Fruit fly (Drosophila melanogaster) whole organism, embryonic: ENCODE results near the gene hog.
A peak's percentile ranks its signal among the peaks of the same experiment; 100 is the strongest.

Experiments used
- Antp ChIP-seq: fragments of 200-800 bp; sonication (Bioruptor generic); optimal IDR thresholded peaks from 3 replicates; lab custom pipeline; 2016; ENCODE audit warnings: missing biosample characterization, missing genetic modification characterization
- Atf6 ChIP-seq: fragments of 200-800 bp; sonication (Bioruptor generic); IDR thresholded peaks from 2 replicates; pipeline ENCODE4 v1.3.6; 2022; ENCODE audit warnings: missing biosample characterization, missing genetic modification characterization
- CG10209 ChIP-seq: fragments of 200-800 bp; sonication (Bioruptor generic); optimal IDR thresholded peaks from 3 replicates; lab custom pipeline; 2017; ENCODE audit warnings: missing biosample characterization, mild to moderate bottlenecking, missing genetic modification characterization, missing genetic modification reagents
- CG10462 ChIP-seq: fragments of 200-800 bp; sonication (Bioruptor generic); optimal IDR thresholded peaks from 2 replicates; lab custom pipeline; 2016; ENCODE audit warnings: missing biosample characterization, missing genetic modification characterization
- CG10565 ChIP-seq: fragments of 200-800 bp; sonication (Bioruptor generic); optimal IDR thresholded peaks from 3 replicates; lab custom pipeline; 2016; ENCODE audit warnings: missing biosample characterization, mild to moderate bottlenecking, missing genetic modification characterization
- CG10654 ChIP-seq: fragments of 200-800 bp; sonication (Bioruptor generic); optimal IDR thresholded peaks from 2 replicates; lab custom pipeline; 2016; ENCODE audit warnings: missing biosample characterization, missing genetic modification characterization
- CG11456 ChIP-seq: fragments of 200-800 bp; sonication (Bioruptor generic); IDR thresholded peaks from 3 replicates; pipeline ENCODE4 v1.3.6; 2022; ENCODE audit warnings: missing biosample characterization, missing genetic modification characterization
- CG11560 ChIP-seq: fragments of 200-800 bp; sonication (Bioruptor generic); IDR thresholded peaks from 3 replicates; pipeline ENCODE4 v1.3.6; 2022; ENCODE audit warnings: missing biosample characterization, missing genetic modification characterization
- CG12071 ChIP-seq: fragments of 200-800 bp; sonication (Bioruptor generic); optimal IDR thresholded peaks from 3 replicates; lab custom pipeline; 2018; ENCODE audit warnings: missing biosample characterization, mild to moderate bottlenecking, missing genetic modification characterization
- CG12942 ChIP-seq: fragments of 200-800 bp; sonication (Bioruptor generic); optimal IDR thresholded peaks from 3 replicates; lab custom pipeline; 2016; ENCODE audit warnings: missing biosample characterization, missing genetic modification characterization
- CG13424 ChIP-seq: fragments of 200-800 bp; sonication (Bioruptor generic); optimal IDR thresholded peaks from 2 replicates; lab custom pipeline; 2019; ENCODE audit warnings: missing biosample characterization, mild to moderate bottlenecking, missing genetic modification characterization, moderate library complexity
- CG14441 ChIP-seq: fragments of 200-800 bp; sonication (Bioruptor generic); IDR thresholded peaks from 2 replicates; pipeline ENCODE4 v1.3.6; 2022; ENCODE audit warnings: missing biosample characterization, missing genetic modification characterization
- CG16815 ChIP-seq: fragments of 200-800 bp; sonication (Bioruptor generic); optimal IDR thresholded peaks from 3 replicates; lab custom pipeline; 2017; ENCODE audit warnings: missing biosample characterization, mild to moderate bottlenecking, missing genetic modification characterization
- CG17359 ChIP-seq: fragments of 200-800 bp; sonication (Bioruptor generic); optimal IDR thresholded peaks from 3 replicates; lab custom pipeline; 2018; ENCODE audit warnings: missing biosample characterization, mild to moderate bottlenecking, missing genetic modification characterization, moderate library complexity
- CG18476 ChIP-seq: fragments of 200-800 bp; sonication (Bioruptor generic); optimal IDR thresholded peaks from 2 replicates; lab custom pipeline; 2016; ENCODE audit warnings: missing biosample characterization, mild to moderate bottlenecking, missing genetic modification characterization
- CG4854 ChIP-seq: fragments of 200-800 bp; sonication (Bioruptor generic); optimal IDR thresholded peaks from 2 replicates; lab custom pipeline; 2016; ENCODE audit warnings: missing biosample characterization, missing genetic modification characterization, inconsistent platforms
- CG6854 ChIP-seq: fragments of 200-800 bp; sonication (Bioruptor generic); optimal IDR thresholded peaks from 3 replicates; lab custom pipeline; 2017; ENCODE audit warnings: missing biosample characterization, mild to moderate bottlenecking, missing genetic modification characterization
- CG8089 ChIP-seq: fragments of 200-800 bp; sonication (Bioruptor generic); optimal IDR thresholded peaks from 3 replicates; lab custom pipeline; 2016; ENCODE audit warnings: missing biosample characterization, missing genetic modification characterization
- CG8359 ChIP-seq: fragments of 200-800 bp; sonication (Bioruptor generic); optimal IDR thresholded peaks from 2 replicates; lab custom pipeline; 2017; ENCODE audit warnings: missing biosample characterization, mild to moderate bottlenecking, missing genetic modification characterization, borderline replicate concordance
- Deaf1 ChIP-seq: fragments of 200-800 bp; optimal IDR thresholded peaks from 3 replicates; lab custom pipeline; 2019; ENCODE audit warnings: missing biosample characterization, mild to moderate bottlenecking, missing genetic modification characterization, moderate library complexity
- Ets65A ChIP-seq: fragments of 200-800 bp; sonication (Bioruptor generic); peaks from one replicate; lab custom pipeline; 2016; ENCODE audit warnings: missing biosample characterization, missing genetic modification characterization
- Gsc ChIP-seq: fragments of 200-800 bp; sonication (Bioruptor generic); IDR thresholded peaks from 2 replicates; pipeline ENCODE4 v1.3.6; 2022; ENCODE audit warnings: missing biosample characterization, missing genetic modification characterization
- H15 ChIP-seq: fragments of 200-800 bp; sonication (Bioruptor generic); IDR thresholded peaks from 3 replicates; pipeline ENCODE4 v1.3.6; 2022; ENCODE audit warnings: missing biosample characterization, missing genetic modification characterization
- H2.0 ChIP-seq: fragments of 200-800 bp; sonication (Bioruptor generic); IDR thresholded peaks from 2 replicates; pipeline ENCODE4 v1.3.6; 2022; ENCODE audit warnings: missing biosample characterization, missing genetic modification characterization
- Hr51 ChIP-seq, 2 experiments: fragments of 200-800 bp; sonication (Bioruptor generic); optimal IDR thresholded peaks; 2 replicates in 1 of 2; 3 replicates in 1 of 2; lab custom pipeline; 2016 to 2018; ENCODE audit warnings: missing biosample characterization in 2 of 2, missing genetic modification characterization in 2 of 2, mild to moderate bottlenecking in 1 of 2, moderate library complexity in 1 of 2
- MBD-R2 ChIP-seq: fragments of 200-800 bp; sonication (Bioruptor generic); IDR thresholded peaks from 2 replicates; pipeline ENCODE4 v1.3.6; 2022; ENCODE audit warnings: missing biosample characterization, missing genetic modification characterization
- NK7.1 ChIP-seq: fragments of 200-800 bp; sonication (Bioruptor generic); optimal IDR thresholded peaks from 3 replicates; lab custom pipeline; 2016; ENCODE audit warnings: missing biosample characterization, missing genetic modification characterization
- Ravus ChIP-seq: fragments of 200-800 bp; sonication (Bioruptor generic); IDR thresholded peaks from 2 replicates; pipeline ENCODE4 v1.3.6; 2022; ENCODE audit warnings: missing biosample characterization, missing genetic modification characterization
- Ssrp ChIP-seq: fragments of 200-800 bp; sonication (Bioruptor generic); optimal IDR thresholded peaks from 2 replicates; lab custom pipeline; 2018; ENCODE audit warnings: missing biosample characterization, mild to moderate bottlenecking, missing genetic modification characterization, moderate library complexity
- Xbp1 ChIP-seq: fragments of 200-800 bp; sonication (Bioruptor generic); optimal IDR thresholded peaks from 3 replicates; lab custom pipeline; 2016; ENCODE audit warnings: missing biosample characterization, mild to moderate bottlenecking, missing genetic modification characterization
- cas ChIP-seq: fragments of 200-800 bp; sonication (Bioruptor generic); IDR thresholded peaks from 2 replicates; pipeline ENCODE4 v1.3.6; 2022; ENCODE audit warnings: missing biosample characterization, missing genetic modification characterization
- cato ChIP-seq: fragments of 200-800 bp; sonication (Bioruptor generic); optimal IDR thresholded peaks from 2 replicates; lab custom pipeline; 2016; ENCODE audit warnings: missing biosample characterization, missing genetic modification characterization, borderline replicate concordance
- chn ChIP-seq: fragments of 200-800 bp; sonication (Bioruptor generic); optimal IDR thresholded peaks from 2 replicates; lab custom pipeline; 2016; ENCODE audit warnings: missing biosample characterization, missing genetic modification characterization
- emc ChIP-seq: fragments of 200-800 bp; sonication (Bioruptor generic); optimal IDR thresholded peaks from 2 replicates; lab custom pipeline; 2016; ENCODE audit warnings: missing biosample characterization, missing genetic modification characterization
- gce ChIP-seq: fragments of 200-800 bp; sonication (Bioruptor generic); IDR thresholded peaks from 3 replicates; pipeline ENCODE4 v1.3.6; 2022; ENCODE audit warnings: missing biosample characterization, missing genetic modification characterization
- gcm2 ChIP-seq: fragments of 200-800 bp; sonication (Bioruptor generic); optimal IDR thresholded peaks from 2 replicates; lab custom pipeline; 2016; ENCODE audit warnings: missing biosample characterization, missing genetic modification characterization
- lab ChIP-seq: fragments of 200-800 bp; sonication (Bioruptor generic); optimal IDR thresholded peaks from 3 replicates; lab custom pipeline; 2017; ENCODE audit warnings: missing biosample characterization, missing genetic modification characterization, mild to moderate bottlenecking, moderate library complexity, missing genetic modification reagents
- lola ChIP-seq, 3 experiments: fragments of >200 bp in 2 of 3; fragments of 200-800 bp in 1 of 3; sonication (Bioruptor generic) in 1 of 3; optimal IDR thresholded peaks; 2 replicates each; lab custom pipeline; 2017 to 2019; ENCODE audit warnings: missing biosample characterization in 3 of 3, missing genetic modification characterization in 3 of 3, mild to moderate bottlenecking in 1 of 3, moderate library complexity in 1 of 3
- pan ChIP-seq, 4 experiments: fragments of >200 bp in 3 of 4; fragments of 200-800 bp in 1 of 4; sonication (Bioruptor generic) in 1 of 4; optimal IDR thresholded peaks in 3 of 4; IDR thresholded peaks in 1 of 4; 2 replicates each; pipeline versions ENCODE4 v1.3.6 to Lab custom; 2017 to 2022; ENCODE audit warnings: missing biosample characterization in 2 of 4, missing genetic modification characterization in 2 of 4, mixed read lengths in 1 of 4
- pita ChIP-seq: fragments of 200-800 bp; sonication (Bioruptor generic); optimal IDR thresholded peaks from 2 replicates; lab custom pipeline; 2017; ENCODE audit warnings: missing biosample characterization, mild to moderate bottlenecking, missing genetic modification characterization
- ranshi ChIP-seq: fragments of 200-800 bp; sonication (Bioruptor generic); IDR thresholded peaks from 2 replicates; pipeline ENCODE4 v1.3.6; 2022; ENCODE audit warnings: missing biosample characterization, missing genetic modification characterization
- rib ChIP-seq: fragments of 200-800 bp; sonication (Bioruptor generic); IDR thresholded peaks from 2 replicates; pipeline ENCODE4 v1.3.6; 2022; ENCODE audit warnings: missing biosample characterization, missing genetic modification characterization
- schlank ChIP-seq: fragments of 200-800 bp; sonication (Bioruptor generic); optimal IDR thresholded peaks from 2 replicates; lab custom pipeline; 2018; ENCODE audit warnings: missing biosample characterization, mild to moderate bottlenecking, missing genetic modification characterization
- sens ChIP-seq: fragments of 200-800 bp; sonication (Bioruptor generic); peaks from one replicate; lab custom pipeline; 2016; ENCODE audit warnings: missing biosample characterization, missing genetic modification characterization
- sr ChIP-seq: fragments of 200-800 bp; sonication (Bioruptor generic); IDR thresholded peaks from 3 replicates; pipeline ENCODE4 v1.3.6; 2022; ENCODE audit warnings: missing biosample characterization, missing genetic modification characterization
- stc ChIP-seq: fragments of 200-800 bp; sonication (Bioruptor generic); IDR thresholded peaks from 2 replicates; pipeline ENCODE4 v1.3.6; 2022; ENCODE audit warnings: missing biosample characterization, missing genetic modification characterization
- tup ChIP-seq: fragments of 200-800 bp; sonication (Bioruptor generic); optimal IDR thresholded peaks from 2 replicates; lab custom pipeline; 2016; ENCODE audit warnings: missing biosample characterization, mild to moderate bottlenecking, missing genetic modification characterization, moderate library complexity
- unc-4 ChIP-seq: fragments of 200-800 bp; sonication (Bioruptor generic); IDR thresholded peaks from 2 replicates; pipeline ENCODE4 v1.3.6; 2022; ENCODE audit warnings: missing biosample characterization, missing genetic modification characterization; ENCODE audit not compliant: partially characterized antibody
- vnd ChIP-seq: fragments of 200-800 bp; sonication (Bioruptor generic); IDR thresholded peaks from 3 replicates; pipeline ENCODE4 v1.3.6; 2022; ENCODE audit warnings: missing biosample characterization, missing genetic modification characterization; ENCODE audit not compliant: partially characterized antibody
- wdn ChIP-seq: fragments of 200-800 bp; sonication (Bioruptor generic); IDR thresholded peaks from 2 replicates; pipeline ENCODE4 v1.3.6; 2022; ENCODE audit warnings: missing biosample characterization, missing genetic modification characterization

The hog gene

DNA sequence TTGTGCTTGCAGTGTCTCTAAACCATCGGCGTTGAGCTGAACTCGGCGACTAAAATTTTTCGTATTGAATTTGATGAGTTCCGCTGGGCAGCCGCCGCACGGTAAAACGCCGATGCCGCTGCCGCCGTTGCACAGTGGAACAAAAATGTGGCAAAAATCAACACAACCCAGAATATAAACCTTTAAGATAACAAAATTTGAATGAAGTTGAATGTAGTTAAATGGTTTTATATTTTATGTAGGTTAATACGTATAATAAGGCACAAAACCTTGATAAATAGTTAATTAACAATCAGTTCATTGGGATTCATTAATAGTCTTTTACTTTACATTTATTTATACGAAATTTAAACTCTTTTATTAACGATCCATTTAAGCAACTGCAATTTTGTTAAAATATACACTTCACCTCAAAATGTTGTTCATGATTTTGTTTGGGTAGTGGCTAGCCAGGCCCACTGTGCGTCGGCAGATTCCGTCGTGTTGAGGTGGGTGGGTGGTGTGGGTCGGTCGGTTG lies 47.1 kb upstream of the hog start, which contains the start of gene CG15890 (continued):
- TF ChIP-seq CG17359, result peak; percentile 53
- no peak for TF ChIP-seq vnd (GFP tag; lab: Robert Waterston, UW)
- TF ChIP-seq Gsc (GFP tag; lab: Robert Waterston, UW), result no peak
- peak; percentile 40 for TF ChIP-seq CG16815
- peak in 1 of 2 experiments; percentile 85 for TF ChIP-seq Hr51 (GFP tag; optimal IDR thresholded peaks at IDR 0.05; lab: Kevin White, UChicago)
- peak; percentile 10 for TF ChIP-seq CG12942 (GFP tag; lab: Kevin White, UChicago)
- TF ChIP-seq CG4854 (GFP tag; lab: Kevin White, UChicago), result no peak
- TF ChIP-seq Ravus, result no peak
- peak; percentile 32; the same call in 1 of the 2 replicates for TF ChIP-seq CG14441 (GFP tag; lab: Robert Waterston, UW)
- no peak for TF ChIP-seq Antp (GFP tag; lab: Kevin White, UChicago)
- TF ChIP-seq pita (GFP tag; lab: Kevin White, UChicago), result no peak
- no peak for TF ChIP-seq tup (GFP tag; lab: Kevin White, UChicago)
- TF ChIP-seq gce (GFP tag; lab: Robert Waterston, UW), result 0 out of 3 replicates have a peak, but pooled peaks have one; percentile 7
- TF ChIP-seq unc-4, result no peak
- TF ChIP-seq Xbp1, result peak; percentile 52
- no peak for TF ChIP-seq CG8089
- 0 out of 2 replicates have a peak, but pooled peaks have one; percentile 11 for TF ChIP-seq stc (GFP tag; lab: Robert Waterston, UW)
- TF ChIP-seq Ets65A (GFP tag; lab: Kevin White, UChicago), result peak; percentile 72
- no peak for TF ChIP-seq emc
- peak; percentile 76 for TF ChIP-seq Deaf1 (tag; lab: Kevin White, UChicago)
- TF ChIP-seq lola (GFP tag; optimal IDR thresholded peaks at IDR 0.05; lab: Kevin White, UChicago), result peak in 1 of 3 experiments; percentile 65
- TF ChIP-seq CG6854, result peak; percentile 8
- TF ChIP-seq CG10209 (GFP tag; lab: Kevin White, UChicago), result peak; percentile 77
- peak; percentile 57; the same call in 1 of the 2 replicates for TF ChIP-seq Atf6 (GFP tag; lab: Robert Waterston, UW)
- TF ChIP-seq cato (GFP tag; lab: Kevin White, UChicago), result no peak
- TF ChIP-seq rib (GFP tag; lab: Robert Waterston, UW), result no peak
- no peak for TF ChIP-seq MBD-R2 (GFP tag; lab: Robert Waterston, UW)
- TF ChIP-seq schlank (tag; lab: Kevin White, UChicago), result no peak
- peak; percentile 36 for TF ChIP-seq chn
- no peak for TF ChIP-seq NK7.1
- TF ChIP-seq CG12071 (GFP tag; lab: Kevin White, UChicago), result peak; percentile 28
- TF ChIP-seq cas, result no peak
- TF ChIP-seq H2.0 (GFP tag; lab: Robert Waterston, UW), result no peak
- TF ChIP-seq CG8359 (GFP tag; lab: Kevin White, UChicago), result peak; percentile 9
- TF ChIP-seq lab (GFP tag; lab: Kevin White, UChicago), result peak; percentile 72
- TF ChIP-seq CG10654 (GFP tag; lab: Kevin White, UChicago), result peak; percentile 30
- TF ChIP-seq H15 (GFP tag; lab: Robert Waterston, UW), result no peak
- TF ChIP-seq sens, result peak; percentile 87
- TF ChIP-seq wdn, result no peak
- peak; percentile 42 for TF ChIP-seq CG18476
- TF ChIP-seq Ssrp (tag; lab: Kevin White, UChicago), result peak; percentile 66
- no peak for TF ChIP-seq pan (optimal IDR thresholded peaks at IDR 0.05; lab: Kevin White, UChicago)
- TF ChIP-seq pan (GFP tag; optimal IDR thresholded peaks at IDR 0.05 in 1 of 2, IDR thresholded peaks at IDR 0.05 in 1 of 2), result peak in 1 of 2 experiments; percentile 23
- peak; percentile 13 for TF ChIP-seq gcm2 (GFP tag; lab: Kevin White, UChicago)
- no peak for TF ChIP-seq sr
- TF ChIP-seq CG13424 (tag; lab: Kevin White, UChicago), result peak; percentile 72
- TF ChIP-seq ranshi (GFP tag; lab: Robert Waterston, UW), result peak; percentile 8; the same call in 1 of the 2 replicates
- no peak for TF ChIP-seq CG11456 (GFP tag; lab: Robert Waterston, UW)
- TF ChIP-seq CG11560, result no peak
- TF ChIP-seq CG10565 (GFP tag; lab: Kevin White, UChicago), result no peak
- peak; percentile 18 for TF ChIP-seq CG10462 (GFP tag; lab: Kevin White, UChicago)
